Worm (Caenorhabditis elegans) whole organism, late embryonic: ENCODE data around the gene F02C12.3.

Source experiments
- ceh-2 ChIP-seq: sonication (generic microtip); optimal IDR thresholded peaks from 2 replicates; lab custom pipeline; 2016; ENCODE audit warnings: missing genotype, missing genetic modification characterization, missing compliant biosample characterization
- lin-11 ChIP-seq: fragments of 200-800 bp; sonication (Bioruptor generic); optimal IDR thresholded peaks from 2 replicates; lab custom pipeline; 2018; ENCODE audit warnings: mild to moderate bottlenecking, missing genetic modification characterization, missing compliant biosample characterization
- nhr-11 ChIP-seq: fragments of 150-350 bp; optimal IDR thresholded peaks from 2 replicates; lab custom pipeline; 2014; ENCODE audit warnings: missing biosample characterization, missing genetic modification characterization
- sox-2 ChIP-seq: fragments of 200-800 bp; sonication (Bioruptor generic); IDR thresholded peaks from 2 replicates; pipeline ENCODE4 v1.3.6; 2022; ENCODE audit warnings: missing genetic modification reagents, missing genetic modification characterization, missing compliant biosample characterization
- unc-55 ChIP-seq: sonication (generic microtip); optimal IDR thresholded peaks from 2 replicates; lab custom pipeline; 2017; ENCODE audit warnings: missing biosample characterization, missing genetic modification reagents, missing genetic modification characterization
- unc-86 ChIP-seq: sonication (generic microtip); optimal IDR thresholded peaks from 2 replicates; lab custom pipeline; 2016; ENCODE audit warnings: missing genetic modification characterization, missing compliant biosample characterization

- TF ChIP-seq unc-86, result no peak
- no peak for TF ChIP-seq nhr-11 (tag; lab: Kevin White, UChicago)
- TF ChIP-seq ceh-2 (tag; lab: Kevin White, UChicago), result no peak
- TF ChIP-seq sox-2 (GFP tag; lab: Robert Waterston, UW), result no peak
- no peak for TF ChIP-seq lin-11
- TF ChIP-seq unc-55 (GFP tag; lab: Kevin White, UChicago), result no peak
Observed at ce11 chrX:13444267-13444666, 47.5 kb downstream of the F02C12.3 start.
